Fruit fly (Drosophila melanogaster): ENCODE data around the gene CG45413.

The CG45413 gene

dm6 chr3L:6885666-6886335, 45.9 kb downstream of the CG45413 start (continued):
- TF ChIP-seq peb (GFP tag; IDR thresholded peaks at IDR 0.05) (no peak), salm (tag; optimal IDR thresholded peaks at IDR 0.05) (no peak), odd (GFP tag; optimal IDR thresholded peaks at IDR 0.05) (peak; percentile 42), NC2α (GFP tag; optimal IDR thresholded peaks at IDR 0.05) (no peak), fd3F (GFP tag; optimal IDR thresholded peaks at IDR 0.05) (no peak), stc (GFP tag; IDR thresholded peaks at IDR 0.05) (no peak), ham (GFP tag; IDR thresholded peaks at IDR 0.05) (no peak), CG10147 (GFP tag; optimal IDR thresholded peaks at IDR 0.05) (no peak), CG31388 (GFP tag; optimal IDR thresholded peaks at IDR 0.05) (no peak), CG14860 (GFP tag; IDR thresholded peaks at IDR 0.05; ENCODE audit: partially characterized antibody) (no peak), maf-S (GFP tag; optimal IDR thresholded peaks at IDR 0.05) (no peak), CG11456 (GFP tag; IDR thresholded peaks at IDR 0.05) (no peak), Lim3 (GFP tag; IDR thresholded peaks at IDR 0.05) (no peak), exex (tag; optimal IDR thresholded peaks at IDR 0.05) (no peak), stwl (tag; optimal IDR thresholded peaks at IDR 0.05) (no peak), vvl (GFP tag; IDR thresholded peaks at IDR 0.05) (no peak), Abd-B (GFP tag; optimal IDR thresholded peaks at IDR 0.05) (no peak), h (optimal IDR thresholded peaks at IDR 0.05) (no peak), pfk (GFP tag; optimal IDR thresholded peaks at IDR 0.05) (no peak), Chrac-16 (GFP tag; optimal IDR thresholded peaks at IDR 0.05) (no peak), CG15479 (GFP tag; optimal IDR thresholded peaks at IDR 0.05) (no peak), CG4404 (GFP tag; IDR thresholded peaks at IDR 0.05) (no peak), lola (GFP tag; optimal IDR thresholded peaks at IDR 0.05) (peak in 1 of 3 experiments; percentile 83), CG1647 (GFP tag; optimal IDR thresholded peaks at IDR 0.05) (no peak), pan (optimal IDR thresholded peaks at IDR 0.05) (no peak), pan (GFP tag; optimal IDR thresholded peaks at IDR 0.05 in 1 of 2, IDR thresholded peaks at IDR 0.05 in 1 of 2) (no peak), Elba2 (GFP tag; optimal IDR thresholded peaks at IDR 0.05) (no peak), Aef1 (GFP tag; IDR thresholded peaks at IDR 0.05) (no peak), CG13123 (GFP tag; optimal IDR thresholded peaks at IDR 0.05) (no peak), Xrp1 (GFP tag; IDR thresholded peaks at IDR 0.05) (peak; percentile 17; the same call in 1 of the 2 replicates), CG17361 (GFP tag; IDR thresholded peaks at IDR 0.05) (peak; percentile 85), Vsx1 (GFP tag; optimal IDR thresholded peaks at IDR 0.05) (no peak), CG7556 (GFP tag; optimal IDR thresholded peaks at IDR 0.05) (peak; percentile 75), en (GFP tag; optimal IDR thresholded peaks at IDR 0.05) (no peak), so (GFP tag; IDR thresholded peaks at IDR 0.05) (no peak), inv (GFP tag; IDR thresholded peaks at IDR 0.05; ENCODE audit: partially characterized antibody) (no peak), gsb (GFP tag; IDR thresholded peaks at IDR 0.05) (no peak), CG9932 (GFP tag; IDR thresholded peaks at IDR 0.05) (no peak), CG5180 (GFP tag; optimal IDR thresholded peaks at IDR 0.05) (no peak), D19B (GFP tag; optimal IDR thresholded peaks at IDR 0.05) (no peak), CG8924 (tag; optimal IDR thresholded peaks at IDR 0.05) (peak; percentile 66), Hsf (GFP tag; optimal IDR thresholded peaks at IDR 0.05) (no peak), ara (GFP tag; IDR thresholded peaks at IDR 0.05) (no peak), Drgx (GFP tag; IDR thresholded peaks at IDR 0.05) (no peak), shn (GFP tag; optimal IDR thresholded peaks at IDR 0.05) (no peak), CG17568 (GFP tag; optimal IDR thresholded peaks at IDR 0.05) (no peak), CG4820 (GFP tag; optimal IDR thresholded peaks at IDR 0.05) (no peak), NfI (GFP tag; optimal IDR thresholded peaks at IDR 0.05) (no peak), zf30C (GFP tag; optimal IDR thresholded peaks at IDR 0.05) (peak; percentile 74), Ssrp (tag; optimal IDR thresholded peaks at IDR 0.05) (peak; percentile 56), Dad (GFP tag; optimal IDR thresholded peaks at IDR 0.05) (no peak), trh (GFP tag; optimal IDR thresholded peaks at IDR 0.05) (no peak)

Measured in whole organism, embryonic.